Worm (Caenorhabditis elegans): ENCODE data around the gene acp-7.

ce11 chrIV:6442016-6442618 lies 10.6 kb upstream of the acp-7 start:
- TF ChIP-seq ets-7 (tag; optimal IDR thresholded peaks at IDR 0.05) (no peak), ceh-13 (GFP tag; optimal IDR thresholded peaks at IDR 0.05) (no peak)
